Worm (Caenorhabditis elegans) whole organism, L2 larva: ENCODE measurements around the gene K10C9.4.

Experiments
- C34F6.9 ChIP-seq: fragments of 150-350 bp; optimal IDR thresholded peaks from 2 replicates; lab custom pipeline; 2014; ENCODE audit warnings: missing biosample characterization, missing genetic modification characterization
- F13H6.1 ChIP-seq: sonication (generic microtip); optimal IDR thresholded peaks from 2 replicates; lab custom pipeline; 2016; ENCODE audit warnings: missing genetic modification characterization, missing compliant biosample characterization
- Y55F3AM.14 ChIP-seq: fragments of 200-800 bp; sonication (Bioruptor generic); optimal IDR thresholded peaks from 2 replicates; lab custom pipeline; 2018; ENCODE audit warnings: mild to moderate bottlenecking, missing genetic modification characterization, missing compliant biosample characterization
- alr-1 ChIP-seq: fragments of 150-350 bp; optimal IDR thresholded peaks from 2 replicates; lab custom pipeline; 2014; ENCODE audit warnings: missing biosample characterization, missing genetic modification characterization
- ama-1 ChIP-seq: fragments of 150-350 bp; optimal IDR thresholded peaks from 2 replicates; lab custom pipeline; 2018; ENCODE audit warnings: inconsistent platforms
- blmp-1 ChIP-seq: sonication (generic microtip); optimal IDR thresholded peaks from 2 replicates; lab custom pipeline; 2017; ENCODE audit warnings: missing genetic modification characterization, mild to moderate bottlenecking, missing compliant biosample characterization, antibody characterized with exemption, moderate library complexity; ENCODE audit not compliant: insufficient read depth
- ceh-82 ChIP-seq: fragments of 150-350 bp; optimal IDR thresholded peaks from 2 replicates; lab custom pipeline; 2014; ENCODE audit warnings: missing biosample characterization, missing genetic modification characterization
- dmd-4 ChIP-seq: sonication (generic microtip); optimal IDR thresholded peaks from 2 replicates; lab custom pipeline; 2017; ENCODE audit warnings: missing biosample characterization, missing genetic modification characterization
- elt-3 ChIP-seq: sonication (generic microtip); optimal IDR thresholded peaks from 2 replicates; lab custom pipeline; 2017; ENCODE audit warnings: missing biosample characterization, missing genetic modification characterization
- gmeb-1 ChIP-seq: fragments of 150-350 bp; optimal IDR thresholded peaks from 2 replicates; lab custom pipeline; 2014; ENCODE audit warnings: missing biosample characterization, missing genetic modification characterization
- lin-11 ChIP-seq: fragments of 150-350 bp; sonication (generic microtip); optimal IDR thresholded peaks from 2 replicates; lab custom pipeline; 2014; ENCODE audit warnings: missing biosample characterization, missing genetic modification characterization, inconsistent platforms, mixed read lengths
- lin-13 ChIP-seq: fragments of 150-350 bp; optimal IDR thresholded peaks from 2 replicates; lab custom pipeline; 2014; ENCODE audit warnings: missing biosample characterization, missing genetic modification reagents, missing genetic modification characterization
- lin-39 ChIP-seq: fragments of 150-350 bp; optimal IDR thresholded peaks from 2 replicates; lab custom pipeline; 2014; ENCODE audit warnings: missing biosample characterization, missing genetic modification reagents, missing genetic modification characterization
- lsy-2 ChIP-seq, 2 experiments: fragments of 150-350 bp in 1 of 2; sonication (generic microtip) in 1 of 2; optimal IDR thresholded peaks; 2 replicates each; lab custom pipeline; 2014 to 2017; ENCODE audit warnings: missing biosample characterization in 2 of 2, missing genetic modification characterization in 2 of 2
- mab-5 ChIP-seq: fragments of 150-350 bp; optimal IDR thresholded peaks from 2 replicates; lab custom pipeline; 2014; ENCODE audit warnings: missing biosample characterization, missing genetic modification characterization
- mbf-1 ChIP-seq: sonication (generic microtip); optimal IDR thresholded peaks from 2 replicates; lab custom pipeline; 2017; ENCODE audit warnings: missing biosample characterization, missing genetic modification characterization
- mdl-1 ChIP-seq, 2 experiments: fragments of 150-350 bp in 1 of 2; sonication (generic microtip) in 1 of 2; optimal IDR thresholded peaks; 2 replicates each; lab custom pipeline; 2017; ENCODE audit warnings: missing biosample characterization in 2 of 2, missing genetic modification characterization in 2 of 2
- nhr-11 ChIP-seq: fragments of 150-350 bp; optimal IDR thresholded peaks from 2 replicates; lab custom pipeline; 2014; ENCODE audit warnings: missing biosample characterization, missing genetic modification characterization
- nhr-12 ChIP-seq: fragments of 150-350 bp; optimal IDR thresholded peaks from 2 replicates; lab custom pipeline; 2014; ENCODE audit warnings: missing biosample characterization, missing genetic modification characterization
- nhr-129 ChIP-seq: fragments of 150-350 bp; optimal IDR thresholded peaks from 2 replicates; lab custom pipeline; 2014; ENCODE audit warnings: missing biosample characterization, missing genetic modification characterization
- nhr-21 ChIP-seq: fragments of 150-350 bp; optimal IDR thresholded peaks from 2 replicates; lab custom pipeline; 2014; ENCODE audit warnings: missing biosample characterization, missing genetic modification characterization
- nhr-23 ChIP-seq: fragments of 150-350 bp; optimal IDR thresholded peaks from 2 replicates; lab custom pipeline; 2014; ENCODE audit warnings: missing biosample characterization, missing genetic modification reagents, missing genetic modification characterization
- nhr-237 ChIP-seq: fragments of 150-350 bp; optimal IDR thresholded peaks from 2 replicates; lab custom pipeline; 2014; ENCODE audit warnings: missing biosample characterization, missing genetic modification characterization
- nhr-25 ChIP-seq: fragments of 150-350 bp; sonication (generic microtip); optimal IDR thresholded peaks from 3 replicates; lab custom pipeline; 2014; ENCODE audit warnings: missing biosample characterization, missing genetic modification characterization
- nhr-77 ChIP-seq: fragments of 150-350 bp; optimal IDR thresholded peaks from 2 replicates; lab custom pipeline; 2014; ENCODE audit warnings: missing biosample characterization, missing genetic modification characterization
- peb-1 ChIP-seq: fragments of 150-350 bp; optimal IDR thresholded peaks from 2 replicates; lab custom pipeline; 2014; ENCODE audit warnings: missing biosample characterization, missing genetic modification characterization
- sem-4 ChIP-seq: fragments of 150-350 bp; optimal IDR thresholded peaks from 2 replicates; lab custom pipeline; 2014; ENCODE audit warnings: missing biosample characterization, missing genetic modification reagents, missing genetic modification characterization
- skn-1 ChIP-seq: sonication (generic microtip); optimal IDR thresholded peaks from 2 replicates; lab custom pipeline; 2017; ENCODE audit warnings: missing biosample characterization, missing genetic modification characterization
- sma-9 ChIP-seq, 2 experiments: fragments of 150-350 bp in 1 of 2; sonication (generic microtip) in 1 of 2; optimal IDR thresholded peaks; 2 replicates each; lab custom pipeline; 2014 to 2016; ENCODE audit warnings: missing genetic modification characterization in 2 of 2, mild to moderate bottlenecking in 1 of 2, missing biosample characterization in 1 of 2, missing compliant biosample characterization in 1 of 2, missing genetic modification reagents in 1 of 2, moderate library complexity in 1 of 2
- snpc-4 ChIP-seq: fragments of 150-350 bp; optimal IDR thresholded peaks from 2 replicates; lab custom pipeline; 2014; ENCODE audit warnings: missing biosample characterization, missing genetic modification characterization
- unc-39 ChIP-seq: fragments of 150-350 bp; optimal IDR thresholded peaks from 2 replicates; lab custom pipeline; 2014; ENCODE audit warnings: missing biosample characterization, missing genetic modification characterization
- unc-55 ChIP-seq: fragments of 150-350 bp; sonication (generic microtip); optimal IDR thresholded peaks from 3 replicates; lab custom pipeline; 2014; ENCODE audit warnings: missing biosample characterization, missing genetic modification reagents, missing genetic modification characterization
- zag-1 ChIP-seq: fragments of 150-350 bp; optimal IDR thresholded peaks from 2 replicates; lab custom pipeline; 2014; ENCODE audit warnings: missing biosample characterization, missing genetic modification characterization
- ztf-1 ChIP-seq: fragments of 200-800 bp; sonication (Bioruptor generic); conservative IDR thresholded peaks from 2 replicates; pipeline ENCODE4 v1.3.6; 2022; ENCODE audit warnings: missing genetic modification characterization, missing compliant biosample characterization

K10C9.4 gene

ce11 chrV:1052559-1053064, at the start of gene K10C9.4:
K10C9.4 (minus strand) TSS chrV:1053014.
- TF ChIP-seq nhr-25 (tag; lab: Kevin White, UChicago): no peak
- TF ChIP-seq alr-1 (tag; lab: Kevin White, UChicago): no peak
- TF ChIP-seq C34F6.9 (tag; lab: Kevin White, UChicago): no peak
- TF ChIP-seq nhr-21: no peak
- no peak for TF ChIP-seq ama-1 (lab: Kevin White, UChicago)
- TF ChIP-seq lin-13 (GFP tag; lab: Kevin White, UChicago): no peak
- no peak for TF ChIP-seq peb-1 (tag; lab: Kevin White, UChicago)
- no peak for TF ChIP-seq unc-55

ce11 chrV:1102569-1102968, 49.8 kb upstream of the K10C9.4 start:
- no peak for TF ChIP-seq mab-5 (tag; lab: Kevin White, UChicago)
- no peak for TF ChIP-seq ceh-82
- no peak for TF ChIP-seq skn-1 (tag; lab: Kevin White, UChicago)
- no peak for TF ChIP-seq unc-39 (tag; lab: Kevin White, UChicago)
- TF ChIP-seq nhr-237 (tag; lab: Kevin White, UChicago): no peak
- TF ChIP-seq nhr-77 (tag; lab: Kevin White, UChicago): no peak
- TF ChIP-seq lin-11 (tag; lab: Kevin White, UChicago): no peak
- TF ChIP-seq mdl-1 (tag; optimal IDR thresholded peaks at IDR 0.05; lab: Kevin White, UChicago): no peak
- TF ChIP-seq sem-4: no peak
- TF ChIP-seq nhr-12: no peak
- no peak for TF ChIP-seq gmeb-1 (tag; lab: Kevin White, UChicago)
- no peak for TF ChIP-seq lin-13 (GFP tag; lab: Kevin White, UChicago)
- TF ChIP-seq C34F6.9 (tag; lab: Kevin White, UChicago): no peak
- TF ChIP-seq peb-1 (tag; lab: Kevin White, UChicago): no peak
- no peak for TF ChIP-seq snpc-4 (tag; lab: Kevin White, UChicago)
- no peak for TF ChIP-seq lin-39
- TF ChIP-seq nhr-21: no peak
- no peak for TF ChIP-seq zag-1

DNA sequence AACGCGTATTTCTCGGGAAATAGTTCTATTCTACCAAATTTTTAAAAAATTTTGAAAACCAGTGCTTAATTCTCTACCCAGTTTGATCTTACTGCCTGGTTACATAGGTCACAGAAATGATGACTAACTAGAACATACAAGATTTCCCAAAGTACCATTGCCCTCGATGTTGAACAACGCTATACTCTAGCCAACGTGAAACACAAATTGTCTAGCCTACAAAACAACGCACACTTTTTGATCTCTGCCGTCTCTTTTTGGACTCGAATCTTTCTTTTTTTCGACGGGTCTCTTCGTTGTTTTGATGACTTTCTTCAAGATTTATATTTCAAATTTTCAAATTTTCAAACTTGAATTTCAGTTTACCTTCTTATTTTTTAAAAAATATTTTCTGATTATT, 47.5 kb upstream of the K10C9.4 start, which contains the start of gene Y50D4B.2:
TSS of gene Y50D4B.2 (plus strand) at position 301 of the 400 bp plus-strand sequence.
- no peak for TF ChIP-seq nhr-12
- no peak for TF ChIP-seq unc-55
- TF ChIP-seq F13H6.1 (tag; lab: Kevin White, UChicago): no peak
- TF ChIP-seq unc-39 (tag; lab: Kevin White, UChicago): no peak
- TF ChIP-seq, all 48 proteins: peak for 0

DNA sequence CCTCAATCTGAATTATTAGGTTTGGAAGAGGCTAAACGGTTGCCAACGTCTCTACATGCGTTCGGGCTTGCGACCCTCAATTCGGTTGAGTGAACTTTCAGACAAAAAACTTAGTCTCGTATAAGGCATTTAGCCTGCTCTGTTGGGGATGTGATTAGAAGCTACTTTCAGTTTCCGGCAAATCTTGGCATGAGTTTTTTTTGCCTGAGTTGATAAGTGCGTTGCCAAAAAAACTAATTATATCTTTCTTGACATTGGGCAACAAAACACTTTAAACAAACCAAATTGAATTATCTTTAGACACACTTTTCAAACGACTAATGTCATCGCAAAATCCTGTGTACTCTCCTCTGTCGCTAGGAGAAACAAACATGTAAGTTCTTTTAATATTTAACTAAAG, 39.5 kb upstream of the K10C9.4 start, which contains the start of gene Y50D4B.4:
TSS of gene Y50D4B.4 (plus strand) at position 301 of the 400 bp plus-strand sequence.
- TF ChIP-seq unc-39 (tag; lab: Kevin White, UChicago) (no peak), Y55F3AM.14 (GFP tag; lab: Kevin White, UChicago) (no peak), elt-3 (tag; lab: Kevin White, UChicago) (no peak), peb-1 (tag; lab: Kevin White, UChicago) (no peak), lsy-2 (tag; optimal IDR thresholded peaks at IDR 0.05; lab: Kevin White, UChicago) (no peak), mdl-1 (tag; optimal IDR thresholded peaks at IDR 0.05; lab: Kevin White, UChicago) (no peak), nhr-25 (tag; lab: Kevin White, UChicago) (no peak), ceh-82 (no peak), sma-9 (GFP tag; optimal IDR thresholded peaks at IDR 0.05; lab: Kevin White, UChicago) (no peak), sma-9 (tag; optimal IDR thresholded peaks at IDR 0.05; lab: Kevin White, UChicago) (no peak), blmp-1 (tag; lab: Kevin White, UChicago) (no peak), snpc-4 (tag; lab: Kevin White, UChicago) (no peak), dmd-4 (tag; lab: Kevin White, UChicago) (no peak), nhr-23 (tag; lab: Kevin White, UChicago) (no peak), nhr-77 (tag; lab: Kevin White, UChicago) (no peak), C34F6.9 (tag; lab: Kevin White, UChicago) (no peak), nhr-21 (no peak), ztf-1 (GFP tag; lab: Robert Waterston, UW) (no peak), nhr-11 (tag; lab: Kevin White, UChicago) (no peak), mbf-1 (no peak), nhr-129 (no peak)
